Worm (Caenorhabditis elegans) whole organism, L2 larva: ENCODE results near the gene cha-1.

Experiments
- C34F6.9 ChIP-seq: fragments of 150-350 bp; optimal IDR thresholded peaks from 2 replicates; lab custom pipeline; 2014; ENCODE audit warnings: missing biosample characterization, missing genetic modification characterization
- F13H6.1 ChIP-seq: sonication (generic microtip); optimal IDR thresholded peaks from 2 replicates; lab custom pipeline; 2016; ENCODE audit warnings: missing genetic modification characterization, missing compliant biosample characterization
- R02D3.7 ChIP-seq: fragments of 150-350 bp; optimal IDR thresholded peaks from 2 replicates; lab custom pipeline; 2014; ENCODE audit warnings: missing biosample characterization, missing genetic modification characterization
- Y55F3AM.14 ChIP-seq: fragments of 200-800 bp; sonication (Bioruptor generic); optimal IDR thresholded peaks from 2 replicates; lab custom pipeline; 2018; ENCODE audit warnings: mild to moderate bottlenecking, missing genetic modification characterization, missing compliant biosample characterization
- ZK546.5 ChIP-seq: sonication (generic microtip); optimal IDR thresholded peaks from 2 replicates; lab custom pipeline; 2017; ENCODE audit warnings: missing biosample characterization, missing genetic modification characterization
- aly-2 ChIP-seq: fragments of 150-350 bp; optimal IDR thresholded peaks from 2 replicates; lab custom pipeline; 2014; ENCODE audit warnings: missing biosample characterization, missing genetic modification characterization
- ama-1 ChIP-seq: fragments of 150-350 bp; optimal IDR thresholded peaks from 2 replicates; lab custom pipeline; 2018; ENCODE audit warnings: inconsistent platforms
- blmp-1 ChIP-seq: sonication (generic microtip); optimal IDR thresholded peaks from 2 replicates; lab custom pipeline; 2017; ENCODE audit warnings: missing genetic modification characterization, mild to moderate bottlenecking, missing compliant biosample characterization, antibody characterized with exemption, moderate library complexity; ENCODE audit not compliant: insufficient read depth
- ceh-16 ChIP-seq: fragments of 150-350 bp; optimal IDR thresholded peaks from 2 replicates; lab custom pipeline; 2014; ENCODE audit warnings: missing biosample characterization, missing genetic modification characterization
- ceh-82 ChIP-seq: fragments of 150-350 bp; optimal IDR thresholded peaks from 2 replicates; lab custom pipeline; 2014; ENCODE audit warnings: missing biosample characterization, missing genetic modification characterization
- crh-2 ChIP-seq: sonication (generic microtip); optimal IDR thresholded peaks from 2 replicates; lab custom pipeline; 2017; ENCODE audit warnings: missing biosample characterization, missing genetic modification characterization
- dmd-4 ChIP-seq: sonication (generic microtip); optimal IDR thresholded peaks from 2 replicates; lab custom pipeline; 2017; ENCODE audit warnings: missing biosample characterization, missing genetic modification characterization
- egl-27 ChIP-seq: sonication (generic microtip); optimal IDR thresholded peaks from 3 replicates; lab custom pipeline; 2017; ENCODE audit warnings: missing biosample characterization, missing genetic modification reagents, missing genetic modification characterization
- elt-1 ChIP-seq: fragments of 150-350 bp; optimal IDR thresholded peaks from 2 replicates; lab custom pipeline; 2014; ENCODE audit warnings: missing biosample characterization, missing genetic modification characterization
- elt-3 ChIP-seq: sonication (generic microtip); optimal IDR thresholded peaks from 2 replicates; lab custom pipeline; 2017; ENCODE audit warnings: missing biosample characterization, missing genetic modification characterization
- fos-1 ChIP-seq: fragments of 150-350 bp; optimal IDR thresholded peaks from 2 replicates; lab custom pipeline; 2014; ENCODE audit warnings: missing biosample characterization, missing genetic modification characterization
- gmeb-1 ChIP-seq: fragments of 150-350 bp; optimal IDR thresholded peaks from 2 replicates; lab custom pipeline; 2014; ENCODE audit warnings: missing biosample characterization, missing genetic modification characterization
- lin-13 ChIP-seq: fragments of 150-350 bp; optimal IDR thresholded peaks from 2 replicates; lab custom pipeline; 2014; ENCODE audit warnings: missing biosample characterization, missing genetic modification reagents, missing genetic modification characterization
- lsy-2 ChIP-seq, 2 experiments: fragments of 150-350 bp in 1 of 2; sonication (generic microtip) in 1 of 2; optimal IDR thresholded peaks; 2 replicates each; lab custom pipeline; 2014 to 2017; ENCODE audit warnings: missing biosample characterization in 2 of 2, missing genetic modification characterization in 2 of 2
- mab-5 ChIP-seq: fragments of 150-350 bp; optimal IDR thresholded peaks from 2 replicates; lab custom pipeline; 2014; ENCODE audit warnings: missing biosample characterization, missing genetic modification characterization
- mdl-1 ChIP-seq, 2 experiments: fragments of 150-350 bp in 1 of 2; sonication (generic microtip) in 1 of 2; optimal IDR thresholded peaks; 2 replicates each; lab custom pipeline; 2017; ENCODE audit warnings: missing biosample characterization in 2 of 2, missing genetic modification characterization in 2 of 2
- nhr-10 ChIP-seq: sonication (generic microtip); optimal IDR thresholded peaks from 2 replicates; lab custom pipeline; 2017; ENCODE audit warnings: missing biosample characterization, missing genetic modification characterization
- nhr-11 ChIP-seq: fragments of 150-350 bp; optimal IDR thresholded peaks from 2 replicates; lab custom pipeline; 2014; ENCODE audit warnings: missing biosample characterization, missing genetic modification characterization
- nhr-129 ChIP-seq: fragments of 150-350 bp; optimal IDR thresholded peaks from 2 replicates; lab custom pipeline; 2014; ENCODE audit warnings: missing biosample characterization, missing genetic modification characterization
- nhr-21 ChIP-seq: fragments of 150-350 bp; optimal IDR thresholded peaks from 2 replicates; lab custom pipeline; 2014; ENCODE audit warnings: missing biosample characterization, missing genetic modification characterization
- nhr-237 ChIP-seq: fragments of 150-350 bp; optimal IDR thresholded peaks from 2 replicates; lab custom pipeline; 2014; ENCODE audit warnings: missing biosample characterization, missing genetic modification characterization
- nhr-25 ChIP-seq: fragments of 150-350 bp; sonication (generic microtip); optimal IDR thresholded peaks from 3 replicates; lab custom pipeline; 2014; ENCODE audit warnings: missing biosample characterization, missing genetic modification characterization
- nhr-6 ChIP-seq: fragments of 150-350 bp; optimal IDR thresholded peaks from 2 replicates; lab custom pipeline; 2014; ENCODE audit warnings: missing biosample characterization, missing genetic modification characterization
- nhr-77 ChIP-seq: fragments of 150-350 bp; optimal IDR thresholded peaks from 2 replicates; lab custom pipeline; 2014; ENCODE audit warnings: missing biosample characterization, missing genetic modification characterization
- peb-1 ChIP-seq: fragments of 150-350 bp; optimal IDR thresholded peaks from 2 replicates; lab custom pipeline; 2014; ENCODE audit warnings: missing biosample characterization, missing genetic modification characterization
- skn-1 ChIP-seq: sonication (generic microtip); optimal IDR thresholded peaks from 2 replicates; lab custom pipeline; 2017; ENCODE audit warnings: missing biosample characterization, missing genetic modification characterization
- sma-3 ChIP-seq: sonication (generic microtip); optimal IDR thresholded peaks from 2 replicates; lab custom pipeline; 2016; ENCODE audit warnings: missing genetic modification reagents, missing genetic modification characterization, missing compliant biosample characterization
- sma-9 ChIP-seq, 2 experiments: fragments of 150-350 bp in 1 of 2; sonication (generic microtip) in 1 of 2; optimal IDR thresholded peaks; 2 replicates each; lab custom pipeline; 2014 to 2016; ENCODE audit warnings: missing genetic modification characterization in 2 of 2, mild to moderate bottlenecking in 1 of 2, missing biosample characterization in 1 of 2, missing compliant biosample characterization in 1 of 2, missing genetic modification reagents in 1 of 2, moderate library complexity in 1 of 2
- snpc-4 ChIP-seq: fragments of 150-350 bp; optimal IDR thresholded peaks from 2 replicates; lab custom pipeline; 2014; ENCODE audit warnings: missing biosample characterization, missing genetic modification characterization
- unc-39 ChIP-seq: fragments of 150-350 bp; optimal IDR thresholded peaks from 2 replicates; lab custom pipeline; 2014; ENCODE audit warnings: missing biosample characterization, missing genetic modification characterization
- unc-55 ChIP-seq: fragments of 150-350 bp; sonication (generic microtip); optimal IDR thresholded peaks from 3 replicates; lab custom pipeline; 2014; ENCODE audit warnings: missing biosample characterization, missing genetic modification reagents, missing genetic modification characterization
- unc-62 ChIP-seq: fragments of 150-350 bp; optimal IDR thresholded peaks from 2 replicates; lab custom pipeline; 2014; ENCODE audit warnings: missing biosample characterization, missing genetic modification reagents, missing genetic modification characterization
- zag-1 ChIP-seq: fragments of 150-350 bp; optimal IDR thresholded peaks from 2 replicates; lab custom pipeline; 2014; ENCODE audit warnings: missing biosample characterization, missing genetic modification characterization
- ztf-11 ChIP-seq: sonication (generic microtip); optimal IDR thresholded peaks from 2 replicates; lab custom pipeline; 2017; ENCODE audit warnings: missing biosample characterization, missing genetic modification characterization
- ztf-4 ChIP-seq: fragments of 150-350 bp; optimal IDR thresholded peaks from 2 replicates; lab custom pipeline; 2014; ENCODE audit warnings: missing biosample characterization, missing genetic modification characterization

The cha-1 gene

ce11 chrIV:3638250-3638926 lies 13.9 kb upstream of the cha-1 start:
- TF ChIP-seq nhr-11 (tag; lab: Kevin White, UChicago) = no peak
- TF ChIP-seq crh-2 = no peak
- TF ChIP-seq nhr-237 (tag; lab: Kevin White, UChicago) = no peak
- TF ChIP-seq lsy-2 (tag; optimal IDR thresholded peaks at IDR 0.05; lab: Kevin White, UChicago) = no peak
- no peak for TF ChIP-seq elt-3
- TF ChIP-seq F13H6.1 (tag; lab: Kevin White, UChicago) = no peak
- no peak for TF ChIP-seq ama-1
- TF ChIP-seq blmp-1 (tag; lab: Kevin White, UChicago) = no peak

ce11 chrIV:3636528-3637129 lies 12.1 kb upstream of the cha-1 start, which contains the start of gene madf-9:
Gene madf-9 (plus strand): TSS chrIV:3637079.
- peak; percentile 83 for TF ChIP-seq peb-1 (tag; lab: Kevin White, UChicago)
- no peak for TF ChIP-seq ceh-16
- peak; percentile 62 for TF ChIP-seq unc-55 (GFP tag; lab: Kevin White, UChicago)
- no peak for TF ChIP-seq nhr-77 (tag; lab: Kevin White, UChicago)
- TF ChIP-seq elt-1 (tag; lab: Kevin White, UChicago) = no peak
- peak; percentile 0 for TF ChIP-seq blmp-1 (tag; lab: Kevin White, UChicago)
- TF ChIP-seq aly-2 (tag; lab: Kevin White, UChicago) = no peak
- peak; percentile 33 for TF ChIP-seq lin-13 (GFP tag; lab: Kevin White, UChicago)
- peak; percentile 76 for TF ChIP-seq nhr-21
- no peak for TF ChIP-seq ztf-4 (tag; lab: Kevin White, UChicago)
- TF ChIP-seq dmd-4 (tag; lab: Kevin White, UChicago) = no peak
- TF ChIP-seq elt-3 = no peak
- no peak for TF ChIP-seq ama-1
- TF ChIP-seq lsy-2 (tag; optimal IDR thresholded peaks at IDR 0.05; lab: Kevin White, UChicago) = peak in 1 of 2 experiments; percentile 51
- peak; percentile 59 for TF ChIP-seq zag-1 (tag; lab: Kevin White, UChicago)
- peak; percentile 88 for TF ChIP-seq F13H6.1 (tag; lab: Kevin White, UChicago)
- peak; percentile 32 for TF ChIP-seq snpc-4 (tag; lab: Kevin White, UChicago)
- TF ChIP-seq nhr-129 (tag; lab: Kevin White, UChicago) = peak; percentile 44
- no peak for TF ChIP-seq R02D3.7
- peak; percentile 50 for TF ChIP-seq gmeb-1 (tag; lab: Kevin White, UChicago)
- peak; percentile 14 for TF ChIP-seq C34F6.9 (tag; lab: Kevin White, UChicago)
- peak; percentile 39 for TF ChIP-seq unc-39 (tag; lab: Kevin White, UChicago)
- TF ChIP-seq nhr-10 (tag; lab: Kevin White, UChicago) = no peak
- TF ChIP-seq sma-3 (GFP tag; lab: Kevin White, UChicago) = peak; percentile 67
- TF ChIP-seq egl-27 = no peak
- TF ChIP-seq skn-1 = no peak
- peak; percentile 83 for TF ChIP-seq sma-9 (GFP tag; optimal IDR thresholded peaks at IDR 0.05; lab: Kevin White, UChicago)
- no peak for TF ChIP-seq sma-9 (tag; optimal IDR thresholded peaks at IDR 0.05; lab: Kevin White, UChicago)
- peak; percentile 31 for TF ChIP-seq Y55F3AM.14 (GFP tag; lab: Kevin White, UChicago)
- TF ChIP-seq mdl-1 (tag; optimal IDR thresholded peaks at IDR 0.05; lab: Kevin White, UChicago) = peak; percentile 77 to 81
- no peak for TF ChIP-seq unc-62 (GFP tag; lab: Kevin White, UChicago)
- peak; percentile 24 for TF ChIP-seq fos-1 (tag; lab: Kevin White, UChicago)
- peak; percentile 32 for TF ChIP-seq mab-5 (tag; lab: Kevin White, UChicago)
- peak; percentile 39 for TF ChIP-seq nhr-25 (tag; lab: Kevin White, UChicago)
- TF ChIP-seq nhr-237 (tag; lab: Kevin White, UChicago) = no peak
- TF ChIP-seq ztf-11 (tag; lab: Kevin White, UChicago) = no peak

ce11 chrIV:3633254-3633653 lies 8.8 kb upstream of the cha-1 start, which contains the start of gene ZC416.2:
Gene ZC416.2 (plus strand): TSS chrIV:3633619.
- TF ChIP-seq mab-5 (tag; lab: Kevin White, UChicago) = no peak
- TF ChIP-seq ZK546.5 (tag; lab: Kevin White, UChicago) = no peak
- TF ChIP-seq nhr-6 (tag; lab: Kevin White, UChicago) = no peak
- peak; percentile 9 for TF ChIP-seq F13H6.1 (tag; lab: Kevin White, UChicago)
- TF ChIP-seq ceh-82 (tag; lab: Kevin White, UChicago) = no peak
- TF ChIP-seq, all 48 proteins: peak for 1
